Worm (Caenorhabditis elegans) whole organism, L1 larva: Measurements from ENCODE around the gene col-170.

Source experiments
- dpl-1 ChIP-seq, 3 experiments: fragments of 150-350 bp in 2 of 3; sonication (generic microtip) in 1 of 3; optimal IDR thresholded peaks; 2 replicates each; lab custom pipeline; 2014 to 2017; ENCODE audit warnings: missing biosample characterization in 3 of 3, missing genetic modification characterization in 3 of 3, missing genetic modification reagents in 3 of 3
- egl-27 ChIP-seq, 2 experiments: fragments of 150-350 bp in 1 of 2; sonication (generic microtip); optimal IDR thresholded peaks; 3 replicates each; lab custom pipeline; 2017 to 2018; ENCODE audit warnings: missing biosample characterization in 2 of 2, missing genetic modification characterization in 2 of 2, missing genetic modification reagents in 2 of 2
- lin-13 ChIP-seq: fragments of 150-350 bp; optimal IDR thresholded peaks from 2 replicates; lab custom pipeline; 2014; ENCODE audit warnings: missing biosample characterization, missing genetic modification reagents, missing genetic modification characterization
- lsy-2 ChIP-seq, 2 experiments: fragments of 150-350 bp; optimal IDR thresholded peaks; 2 replicates each; lab custom pipeline; 2014; ENCODE audit warnings: missing biosample characterization in 2 of 2, missing genetic modification characterization in 2 of 2
- nhr-76 ChIP-seq: sonication (generic microtip); optimal IDR thresholded peaks from 2 replicates; lab custom pipeline; 2017; ENCODE audit warnings: missing biosample characterization, missing genetic modification characterization

ce11 chrX:6326088-6326487 is 5.4 kb upstream of the col-170 start, which contains the start of gene col-168:
- TF ChIP-seq nhr-76 (no peak), egl-27 (tag; optimal IDR thresholded peaks at IDR 0.05; lab: Kevin White, UChicago) (no peak), dpl-1 (GFP tag; optimal IDR thresholded peaks at IDR 0.05; lab: Kevin White, UChicago) (no peak), lin-13 (no peak), lsy-2 (tag; optimal IDR thresholded peaks at IDR 0.05; lab: Kevin White, UChicago) (no peak)
